Fruit fly (Drosophila melanogaster) whole organism, prepupa: ENCODE results near the gene CenB1A.

ENCODE experiments used
- Blimp-1 ChIP-seq: fragments of 200-800 bp; sonication (Bioruptor generic); optimal IDR thresholded peaks from 3 replicates; lab custom pipeline; 2017; ENCODE audit warnings: missing biosample characterization, missing genetic modification characterization, mild to moderate bottlenecking, moderate library complexity, missing genetic modification reagents
- CG10631 ChIP-seq: fragments of 200-800 bp; sonication (Bioruptor generic); optimal IDR thresholded peaks from 2 replicates; lab custom pipeline; 2016; ENCODE audit warnings: missing biosample characterization, missing genetic modification characterization
- CG10669 ChIP-seq: fragments of 200-800 bp; sonication (Bioruptor generic); optimal IDR thresholded peaks from 3 replicates; lab custom pipeline; 2018; ENCODE audit warnings: missing biosample characterization, mild to moderate bottlenecking, missing genetic modification characterization, moderate library complexity
- CG11294 ChIP-seq: fragments of 200-800 bp; sonication (Bioruptor generic); IDR thresholded peaks from 2 replicates; pipeline ENCODE4 v1.3.6; 2022; ENCODE audit warnings: missing biosample characterization, missing genetic modification characterization
- CG11762 ChIP-seq: fragments of 200-800 bp; sonication (Bioruptor generic); optimal IDR thresholded peaks from 3 replicates; lab custom pipeline; 2016; ENCODE audit warnings: missing biosample characterization, missing genetic modification characterization; ENCODE audit not compliant: insufficient read depth
- CG11902 ChIP-seq: fragments of 200-800 bp; sonication (Bioruptor generic); optimal IDR thresholded peaks from 3 replicates; lab custom pipeline; 2016; ENCODE audit warnings: missing biosample characterization, missing genetic modification characterization
- CG15336 ChIP-seq: fragments of 200-800 bp; sonication (Bioruptor generic); IDR thresholded peaks from 2 replicates; pipeline ENCODE4 v1.3.6; 2022; ENCODE audit warnings: missing biosample characterization, missing genetic modification characterization
- CG1621 ChIP-seq: fragments of 200-800 bp; sonication (Bioruptor generic); optimal IDR thresholded peaks from 3 replicates; lab custom pipeline; 2018; ENCODE audit warnings: missing biosample characterization, mild to moderate bottlenecking, missing genetic modification characterization
- CG16779 ChIP-seq: fragments of 200-800 bp; sonication (Bioruptor generic); optimal IDR thresholded peaks from 3 replicates; lab custom pipeline; 2017; ENCODE audit warnings: missing biosample characterization, mild to moderate bottlenecking, missing genetic modification characterization
- CG31627 ChIP-seq: fragments of 200-800 bp; sonication (Bioruptor generic); optimal IDR thresholded peaks from 3 replicates; lab custom pipeline; 2016; ENCODE audit warnings: missing biosample characterization, missing genetic modification characterization
- CG32006 ChIP-seq: fragments of 200-800 bp; sonication (Bioruptor generic); optimal IDR thresholded peaks from 3 replicates; lab custom pipeline; 2017; ENCODE audit warnings: missing biosample characterization, mild to moderate bottlenecking, missing genetic modification characterization
- CG34406 ChIP-seq: fragments of 200-800 bp; sonication (Bioruptor generic); optimal IDR thresholded peaks from 3 replicates; lab custom pipeline; 2016; ENCODE audit warnings: missing biosample characterization, missing genetic modification characterization
- CG3919 ChIP-seq: fragments of 200-800 bp; sonication (Bioruptor generic); optimal IDR thresholded peaks from 3 replicates; lab custom pipeline; 2016; ENCODE audit warnings: missing biosample characterization, missing genetic modification characterization
- CG4318 ChIP-seq: fragments of 200-800 bp; sonication (Bioruptor generic); optimal IDR thresholded peaks from 3 replicates; lab custom pipeline; 2017; ENCODE audit warnings: missing biosample characterization, mild to moderate bottlenecking, missing genetic modification characterization
- CG6163 ChIP-seq: fragments of 200-800 bp; sonication (Bioruptor generic); IDR thresholded peaks from 3 replicates; pipeline ENCODE4 v1.3.6; 2022; ENCODE audit warnings: missing biosample characterization, missing genetic modification characterization
- CG6276 ChIP-seq: fragments of 200-800 bp; sonication (Bioruptor generic); optimal IDR thresholded peaks from 2 replicates; lab custom pipeline; 2017; ENCODE audit warnings: missing biosample characterization, mild to moderate bottlenecking, missing genetic modification characterization
- CG6792 ChIP-seq: fragments of 200-800 bp; sonication (Bioruptor generic); optimal IDR thresholded peaks from 3 replicates; lab custom pipeline; 2016; ENCODE audit warnings: missing biosample characterization, missing genetic modification characterization
- CG6854 ChIP-seq: fragments of 200-800 bp; sonication (Bioruptor generic); optimal IDR thresholded peaks from 2 replicates; lab custom pipeline; 2017; ENCODE audit warnings: missing biosample characterization, mild to moderate bottlenecking, missing genetic modification characterization
- CG7368 ChIP-seq: fragments of 200-800 bp; sonication (Bioruptor generic); optimal IDR thresholded peaks from 3 replicates; lab custom pipeline; 2016; ENCODE audit warnings: missing biosample characterization, missing genetic modification characterization
- CG8119 ChIP-seq: fragments of 200-800 bp; sonication (Bioruptor generic); IDR thresholded peaks from 3 replicates; pipeline ENCODE4 v1.3.6; 2022; ENCODE audit warnings: missing biosample characterization, missing genetic modification characterization
- CG8319 ChIP-seq: fragments of 200-800 bp; sonication (Bioruptor generic); optimal IDR thresholded peaks from 3 replicates; lab custom pipeline; 2016; ENCODE audit warnings: missing biosample characterization, missing genetic modification characterization
- CG8632 ChIP-seq: fragments of 200-800 bp; sonication (Bioruptor generic); optimal IDR thresholded peaks from 3 replicates; lab custom pipeline; 2016; ENCODE audit warnings: missing biosample characterization, missing genetic modification characterization
- CG9139 ChIP-seq: fragments of 200-800 bp; sonication (Bioruptor generic); optimal IDR thresholded peaks from 3 replicates; lab custom pipeline; 2017; ENCODE audit warnings: missing biosample characterization, mild to moderate bottlenecking, missing genetic modification characterization
- Eip75B ChIP-seq: fragments of 200-800 bp; sonication (Bioruptor generic); optimal IDR thresholded peaks from 3 replicates; lab custom pipeline; 2016; ENCODE audit warnings: missing biosample characterization, missing genetic modification characterization
- Eip78C ChIP-seq: fragments of 200-800 bp; sonication (Bioruptor generic); peaks from one replicate; lab custom pipeline; 2016; ENCODE audit warnings: missing biosample characterization, missing genetic modification characterization
- Eip93F ChIP-seq: fragments of 200-800 bp; sonication (Bioruptor generic); optimal IDR thresholded peaks from 2 replicates; lab custom pipeline; 2016; ENCODE audit warnings: missing biosample characterization, mild to moderate bottlenecking, missing genetic modification characterization
- Ets96B ChIP-seq: fragments of 200-800 bp; optimal IDR thresholded peaks from 2 replicates; lab custom pipeline; 2019; ENCODE audit warnings: missing biosample characterization, mild to moderate bottlenecking, missing genetic modification characterization, moderate library complexity
- Gug ChIP-seq: fragments of 200-800 bp; sonication (Bioruptor generic); IDR thresholded peaks from 2 replicates; pipeline ENCODE4 v1.3.6; 2022; ENCODE audit warnings: missing biosample characterization, missing genetic modification characterization
- Hr39 ChIP-seq: fragments of 200-800 bp; sonication (Bioruptor generic); optimal IDR thresholded peaks from 2 replicates; lab custom pipeline; 2016; ENCODE audit warnings: missing biosample characterization, missing genetic modification characterization
- Lpt ChIP-seq: fragments of 200-800 bp; sonication (Bioruptor generic); optimal IDR thresholded peaks from 3 replicates; lab custom pipeline; 2016; ENCODE audit warnings: missing biosample characterization, missing genetic modification characterization
- Met ChIP-seq: fragments of 200-800 bp; sonication (Bioruptor generic); optimal IDR thresholded peaks from 3 replicates; lab custom pipeline; 2016; ENCODE audit warnings: missing biosample characterization, missing genetic modification characterization
- OdsH ChIP-seq: fragments of 200-800 bp; sonication (Bioruptor generic); optimal IDR thresholded peaks from 3 replicates; lab custom pipeline; 2016; ENCODE audit warnings: missing biosample characterization, missing genetic modification characterization
- Smox ChIP-seq: fragments of 200-800 bp; sonication (Bioruptor generic); optimal IDR thresholded peaks from 3 replicates; lab custom pipeline; 2016; ENCODE audit warnings: missing biosample characterization, missing genetic modification characterization
- Sox14 ChIP-seq: fragments of 200-800 bp; sonication (Bioruptor generic); optimal IDR thresholded peaks from 3 replicates; lab custom pipeline; 2016; ENCODE audit warnings: missing biosample characterization, missing genetic modification characterization
- Sox15 ChIP-seq: fragments of 200-800 bp; sonication (Bioruptor generic); optimal IDR thresholded peaks from 3 replicates; lab custom pipeline; 2016; ENCODE audit warnings: missing biosample characterization, missing genetic modification characterization
- achi ChIP-seq: fragments of 200-800 bp; sonication (Bioruptor generic); optimal IDR thresholded peaks from 3 replicates; lab custom pipeline; 2016; ENCODE audit warnings: missing biosample characterization, missing genetic modification characterization
- cyc ChIP-seq: fragments of 200-800 bp; sonication (Bioruptor generic); optimal IDR thresholded peaks from 3 replicates; lab custom pipeline; 2016; ENCODE audit warnings: missing biosample characterization, missing genetic modification characterization
- dac ChIP-seq: fragments of 200-800 bp; sonication (Bioruptor generic); optimal IDR thresholded peaks from 2 replicates; lab custom pipeline; 2017; ENCODE audit warnings: missing biosample characterization, mild to moderate bottlenecking, missing genetic modification characterization
- dsx ChIP-seq: fragments of 200-800 bp; optimal IDR thresholded peaks from 3 replicates; lab custom pipeline; 2019; ENCODE audit warnings: missing biosample characterization, mild to moderate bottlenecking, missing genetic modification characterization, moderate library complexity; ENCODE audit not compliant: poor library complexity, severe bottlenecking
- esn ChIP-seq: fragments of 200-800 bp; sonication (Bioruptor generic); optimal IDR thresholded peaks from 2 replicates; lab custom pipeline; 2016; ENCODE audit warnings: missing biosample characterization, mild to moderate bottlenecking, missing genetic modification characterization, moderate library complexity
- fd59A ChIP-seq: fragments of 200-800 bp; sonication (Bioruptor generic); optimal IDR thresholded peaks from 2 replicates; lab custom pipeline; 2017; ENCODE audit warnings: missing biosample characterization, mild to moderate bottlenecking, missing genetic modification characterization, missing genetic modification reagents
- fkh ChIP-seq: fragments of 200-800 bp; sonication (Bioruptor generic); optimal IDR thresholded peaks from 3 replicates; lab custom pipeline; 2017; ENCODE audit warnings: missing biosample characterization, mild to moderate bottlenecking, missing genetic modification characterization, moderate library complexity
- lz ChIP-seq: fragments of 200-800 bp; sonication (Bioruptor generic); optimal IDR thresholded peaks from 3 replicates; lab custom pipeline; 2016; ENCODE audit warnings: missing biosample characterization, missing genetic modification characterization
- net ChIP-seq: fragments of 200-800 bp; sonication (Bioruptor generic); optimal IDR thresholded peaks from 3 replicates; lab custom pipeline; 2016; ENCODE audit warnings: missing biosample characterization, missing genetic modification characterization
- salr ChIP-seq, 2 experiments: fragments of 200-800 bp; sonication (Bioruptor generic); optimal IDR thresholded peaks; 3 replicates each; lab custom pipeline; 2016 to 2018; ENCODE audit warnings: missing biosample characterization in 2 of 2, missing genetic modification characterization in 2 of 2, mild to moderate bottlenecking in 1 of 2
- spab ChIP-seq: fragments of 200-800 bp; sonication (Bioruptor generic); optimal IDR thresholded peaks from 2 replicates; lab custom pipeline; 2017; ENCODE audit warnings: missing biosample characterization, mild to moderate bottlenecking, missing genetic modification characterization, missing genetic modification reagents
- ss ChIP-seq, 2 experiments: fragments of 200-800 bp; sonication (Bioruptor generic); optimal IDR thresholded peaks; 2 replicates in 1 of 2; 3 replicates in 1 of 2; lab custom pipeline; 2017 to 2018; ENCODE audit warnings: mild to moderate bottlenecking in 2 of 2, missing biosample characterization in 2 of 2, missing genetic modification characterization in 2 of 2, moderate library complexity in 1 of 2
- svp ChIP-seq: fragments of 200-800 bp; sonication (Bioruptor generic); peaks from one replicate; lab custom pipeline; 2016; ENCODE audit warnings: missing biosample characterization, missing genetic modification characterization
- topi ChIP-seq: fragments of 200-800 bp; sonication (Bioruptor generic); optimal IDR thresholded peaks from 3 replicates; lab custom pipeline; 2016; ENCODE audit warnings: missing biosample characterization, missing genetic modification characterization
- vri ChIP-seq: fragments of 200-800 bp; sonication (Bioruptor generic); optimal IDR thresholded peaks from 3 replicates; lab custom pipeline; 2016; ENCODE audit warnings: missing biosample characterization, mild to moderate bottlenecking, missing genetic modification characterization

CenB1A gene

dm6 chr3R:23117683-23118470 is at the start of gene CenB1A, which contains the start of gene Rassf:
CenB1A (plus strand) TSS chr3R:23118400.
Rassf (minus strand) TSS chr3R:23117931.
- TF ChIP-seq ss (GFP tag; optimal IDR thresholded peaks at IDR 0.05; lab: Kevin White, UChicago): peak in 1 of 2 experiments; percentile 20
- TF ChIP-seq CG34406: peak; percentile 19
- TF ChIP-seq OdsH (GFP tag; lab: Kevin White, UChicago): no peak
- peak; percentile 87 for TF ChIP-seq Sox14
- peak; percentile 35 for TF ChIP-seq Eip75B
- no peak for TF ChIP-seq CG8119 (GFP tag; lab: Robert Waterston, UW)
- TF ChIP-seq CG6792 (GFP tag; lab: Kevin White, UChicago): peak; percentile 13
- no peak for TF ChIP-seq spab (GFP tag; lab: Kevin White, UChicago)
- no peak for TF ChIP-seq CG1621 (tag; lab: Kevin White, UChicago)
- peak; percentile 42 for TF ChIP-seq esn (GFP tag; lab: Kevin White, UChicago)
- peak; percentile 76 for TF ChIP-seq svp
- peak; percentile 66 for TF ChIP-seq lz (GFP tag; lab: Kevin White, UChicago)
- TF ChIP-seq Eip78C (GFP tag; lab: Kevin White, UChicago): peak; percentile 66
- TF ChIP-seq topi (GFP tag; lab: Kevin White, UChicago): peak; percentile 51
- peak; percentile 33 for TF ChIP-seq Sox15 (GFP tag; lab: Kevin White, UChicago)
- no peak for TF ChIP-seq CG6276 (GFP tag; lab: Kevin White, UChicago)
- no peak for TF ChIP-seq CG8632 (GFP tag; lab: Kevin White, UChicago)
- peak; percentile 7 for TF ChIP-seq CG11762 (GFP tag; lab: Kevin White, UChicago)
- TF ChIP-seq cyc: peak; percentile 58
- no peak for TF ChIP-seq CG10669 (GFP tag; lab: Kevin White, UChicago)
- no peak for TF ChIP-seq Eip93F (GFP tag; lab: Kevin White, UChicago)
- TF ChIP-seq CG9139 (GFP tag; lab: Kevin White, UChicago): no peak
- no peak for TF ChIP-seq dsx (GFP tag; lab: Kevin White, UChicago)
- TF ChIP-seq CG7368 (GFP tag; lab: Kevin White, UChicago): peak; percentile 38
- TF ChIP-seq Smox (GFP tag; lab: Kevin White, UChicago): no peak
- TF ChIP-seq CG6854 (GFP tag; lab: Kevin White, UChicago): peak; percentile 42
- peak; percentile 32 for TF ChIP-seq vri (GFP tag; lab: Kevin White, UChicago)
- TF ChIP-seq net: no peak
- peak; percentile 68 for TF ChIP-seq CG31627 (GFP tag; lab: Kevin White, UChicago)
- TF ChIP-seq Lpt: no peak
- TF ChIP-seq CG6163 (GFP tag; lab: Robert Waterston, UW): peak; percentile 55; the same call in 2 of the 3 replicates
- no peak for TF ChIP-seq Met
- TF ChIP-seq Ets96B (tag; lab: Kevin White, UChicago): peak; percentile 15
- TF ChIP-seq Hr39 (GFP tag; lab: Kevin White, UChicago): peak; percentile 61
- peak; percentile 43 for TF ChIP-seq CG32006 (GFP tag; lab: Kevin White, UChicago)
- peak; percentile 58 for TF ChIP-seq CG3919 (GFP tag; lab: Kevin White, UChicago)
- TF ChIP-seq fkh (GFP tag; lab: Kevin White, UChicago): peak; percentile 39
- TF ChIP-seq dac (GFP tag; lab: Kevin White, UChicago): no peak
- no peak; the same call in 1 of the 2 replicates for TF ChIP-seq CG11294 (GFP tag; lab: Robert Waterston, UW)
- TF ChIP-seq CG15336 (GFP tag; lab: Robert Waterston, UW): no peak; the same call in 1 of the 2 replicates
- peak; percentile 28 for TF ChIP-seq achi
- TF ChIP-seq Blimp-1: no peak
- peak; percentile 44 for TF ChIP-seq CG10631
- TF ChIP-seq CG4318 (GFP tag; lab: Kevin White, UChicago): no peak
- TF ChIP-seq Gug (GFP tag; lab: Robert Waterston, UW): no peak
- no peak for TF ChIP-seq fd59A (GFP tag; lab: Kevin White, UChicago)
- peak; percentile 20 for TF ChIP-seq CG8319 (GFP tag; lab: Kevin White, UChicago)
- TF ChIP-seq CG16779 (tag; lab: Kevin White, UChicago): no peak
- TF ChIP-seq salr (GFP tag; optimal IDR thresholded peaks at IDR 0.05; lab: Kevin White, UChicago): peak in 1 of 2 experiments; percentile 24
- peak; percentile 45 for TF ChIP-seq CG11902 (GFP tag; lab: Kevin White, UChicago)
